Worm (Caenorhabditis elegans) whole organism, early embryonic: Measurements from ENCODE around the gene C04E6.7.

ENCODE experiments used
- B0310.2 ChIP-seq: sonication (generic microtip); optimal IDR thresholded peaks from 2 replicates; lab custom pipeline; 2016; ENCODE audit warnings: mild to moderate bottlenecking, missing genetic modification characterization, missing compliant biosample characterization
- pes-1 ChIP-seq: fragments of 200-800 bp; sonication (Bioruptor generic); IDR thresholded peaks from 2 replicates; pipeline ENCODE4 v1.3.6; 2022; ENCODE audit warnings: missing genetic modification reagents, missing genetic modification characterization, missing compliant biosample characterization

- TF ChIP-seq pes-1 (GFP tag; lab: Robert Waterston, UW) (no peak), B0310.2 (tag; lab: Kevin White, UChicago) (no peak)
These were observed 21.4 kb upstream of the C04E6.7 start, which contains the start of gene C02G6.2 for ce11 chrV:5871759-5872158.
